Fruit fly (Drosophila melanogaster): Measurements from ENCODE around the gene CG14073.

- TF ChIP-seq CG8478 (optimal IDR thresholded peaks at IDR 0.05) (no peak), CTCF (optimal IDR thresholded peaks at IDR 0.05) (no peak)
These were observed 12.2 kb upstream of the CG14073 start for dm6 chr3L:18832708-18833107.
